Fruit fly (Drosophila melanogaster) whole organism, embryonic: ENCODE measurements around the gene Hip14.
A peak's percentile ranks its signal among the peaks of the same experiment; 100 is the strongest.

ENCODE experiments used
- B-H1 ChIP-seq: fragments of 200-800 bp; sonication (Bioruptor generic); IDR thresholded peaks from 3 replicates; pipeline ENCODE4 v1.3.6; 2022; ENCODE audit warnings: missing biosample characterization, missing genetic modification characterization
- CG10321 ChIP-seq: fragments of 200-800 bp; sonication (Bioruptor generic); IDR thresholded peaks from 2 replicates; pipeline ENCODE4 v1.3.6; 2022; ENCODE audit warnings: missing biosample characterization, missing genetic modification characterization
- CG10565 ChIP-seq: fragments of 200-800 bp; sonication (Bioruptor generic); optimal IDR thresholded peaks from 3 replicates; lab custom pipeline; 2016; ENCODE audit warnings: missing biosample characterization, mild to moderate bottlenecking, missing genetic modification characterization
- CG11504 ChIP-seq: fragments of 200-800 bp; sonication (Bioruptor generic); optimal IDR thresholded peaks from 3 replicates; lab custom pipeline; 2019; ENCODE audit warnings: missing biosample characterization, mild to moderate bottlenecking, missing genetic modification characterization, moderate library complexity
- CG13296 ChIP-seq: fragments of 200-800 bp; sonication (Bioruptor generic); optimal IDR thresholded peaks from 3 replicates; lab custom pipeline; 2018; ENCODE audit warnings: missing biosample characterization, mild to moderate bottlenecking, missing genetic modification characterization
- CG1529 ChIP-seq: fragments of 200-800 bp; sonication (Bioruptor generic); optimal IDR thresholded peaks from 3 replicates; lab custom pipeline; 2018; ENCODE audit warnings: missing biosample characterization, missing genetic modification characterization
- CG15514 ChIP-seq: fragments of 200-800 bp; sonication (Bioruptor generic); optimal IDR thresholded peaks from 3 replicates; lab custom pipeline; 2017; ENCODE audit warnings: missing biosample characterization, missing genetic modification characterization, mild to moderate bottlenecking, moderate library complexity, missing genetic modification reagents
- CG17568 ChIP-seq: fragments of 200-800 bp; sonication (Bioruptor generic); optimal IDR thresholded peaks from 2 replicates; lab custom pipeline; 2018; ENCODE audit warnings: missing biosample characterization, mild to moderate bottlenecking, missing genetic modification characterization, moderate library complexity
- CG18262 ChIP-seq: fragments of 200-800 bp; optimal IDR thresholded peaks from 3 replicates; lab custom pipeline; 2019; ENCODE audit warnings: missing biosample characterization, mild to moderate bottlenecking, missing genetic modification characterization, moderate library complexity
- CG2129 ChIP-seq: fragments of 200-800 bp; sonication (Bioruptor generic); IDR thresholded peaks from 2 replicates; pipeline ENCODE4 v1.3.6; 2022; ENCODE audit warnings: missing biosample characterization, missing genetic modification characterization; ENCODE audit not compliant: partially characterized antibody
- CG3065 ChIP-seq: fragments of 200-800 bp; sonication (Bioruptor generic); optimal IDR thresholded peaks from 2 replicates; lab custom pipeline; 2016; ENCODE audit warnings: missing biosample characterization, missing genetic modification characterization
- CG3163 ChIP-seq: fragments of 200-800 bp; sonication (Bioruptor generic); optimal IDR thresholded peaks from 3 replicates; lab custom pipeline; 2016; ENCODE audit warnings: missing biosample characterization, missing genetic modification characterization
- CG32532 ChIP-seq: fragments of 200-800 bp; sonication (Bioruptor generic); IDR thresholded peaks from 2 replicates; pipeline ENCODE4 v1.3.6; 2022; ENCODE audit warnings: missing biosample characterization, missing genetic modification characterization
- CG3281 ChIP-seq: fragments of 200-800 bp; sonication (Bioruptor generic); optimal IDR thresholded peaks from 3 replicates; lab custom pipeline; 2017; ENCODE audit warnings: missing biosample characterization, mild to moderate bottlenecking, missing genetic modification characterization
- CG3726 ChIP-seq: fragments of 200-800 bp; sonication (Bioruptor generic); IDR thresholded peaks from 3 replicates; pipeline ENCODE4, ENCODE4 v1.3.6; 2022; ENCODE audit warnings: missing biosample characterization, missing genetic modification characterization
- CG42726 ChIP-seq: fragments of 200-800 bp; sonication (Bioruptor generic); IDR thresholded peaks from 2 replicates; pipeline ENCODE4 v1.3.6; 2022; ENCODE audit warnings: missing biosample characterization, missing genetic modification characterization; ENCODE audit not compliant: partially characterized antibody
- CG4360 ChIP-seq: fragments of 200-800 bp; sonication (Bioruptor generic); IDR thresholded peaks from 2 replicates; pipeline ENCODE4 v1.3.6; 2022; ENCODE audit warnings: missing biosample characterization, missing genetic modification characterization
- CG4707 ChIP-seq: fragments of 200-800 bp; sonication (Bioruptor generic); optimal IDR thresholded peaks from 2 replicates; lab custom pipeline; 2018; ENCODE audit warnings: missing biosample characterization, mild to moderate bottlenecking, missing genetic modification characterization, moderate library complexity
- CG6813 ChIP-seq: fragments of 200-800 bp; sonication (Bioruptor generic); optimal IDR thresholded peaks from 2 replicates; lab custom pipeline; 2017; ENCODE audit warnings: missing biosample characterization, missing genetic modification characterization, mild to moderate bottlenecking, moderate library complexity, missing genetic modification reagents
- CG6854 ChIP-seq: fragments of 200-800 bp; sonication (Bioruptor generic); optimal IDR thresholded peaks from 3 replicates; lab custom pipeline; 2017; ENCODE audit warnings: missing biosample characterization, mild to moderate bottlenecking, missing genetic modification characterization
- CG7271 ChIP-seq: fragments of 200-800 bp; sonication (Bioruptor generic); optimal IDR thresholded peaks from 2 replicates; lab custom pipeline; 2018; ENCODE audit warnings: missing biosample characterization, mild to moderate bottlenecking, missing genetic modification characterization, moderate library complexity
- CG8924 ChIP-seq: fragments of 200-800 bp; optimal IDR thresholded peaks from 3 replicates; lab custom pipeline; 2019; ENCODE audit warnings: missing biosample characterization, mild to moderate bottlenecking, missing genetic modification characterization, moderate library complexity
- CG9876 ChIP-seq: fragments of 200-800 bp; sonication (Bioruptor generic); optimal IDR thresholded peaks from 2 replicates; lab custom pipeline; 2016; ENCODE audit warnings: missing biosample characterization, missing genetic modification characterization
- Camta ChIP-seq: fragments of 200-800 bp; sonication (Bioruptor generic); optimal IDR thresholded peaks from 2 replicates; lab custom pipeline; 2016; ENCODE audit warnings: missing biosample characterization, missing genetic modification characterization
- Dad ChIP-seq: fragments of 200-800 bp; sonication (Bioruptor generic); optimal IDR thresholded peaks from 3 replicates; lab custom pipeline; 2016; ENCODE audit warnings: missing biosample characterization, missing genetic modification characterization
- Eip74EF ChIP-seq, 2 experiments: fragments of 200-800 bp in 1 of 2; fragments of >200 bp in 1 of 2; sonication (Bioruptor generic) in 1 of 2; optimal IDR thresholded peaks; 2 replicates each; lab custom pipeline; 2017 to 2019; ENCODE audit warnings: missing biosample characterization in 2 of 2, missing genetic modification characterization in 2 of 2, mild to moderate bottlenecking in 1 of 2, moderate library complexity in 1 of 2
- HLH4C ChIP-seq: fragments of 200-800 bp; sonication (Bioruptor generic); IDR thresholded peaks from 3 replicates; pipeline ENCODE4 v1.3.6; 2022; ENCODE audit warnings: missing biosample characterization, missing genetic modification characterization; ENCODE audit not compliant: partially characterized antibody
- Hr78 ChIP-seq, 2 experiments: fragments of 200-800 bp in 1 of 2; fragments of >200 bp in 1 of 2; sonication (Bioruptor generic) in 1 of 2; optimal IDR thresholded peaks; 2 replicates each; lab custom pipeline; 2017 to 2019; ENCODE audit warnings: missing biosample characterization in 2 of 2, missing genetic modification characterization in 2 of 2, mild to moderate bottlenecking in 1 of 2, moderate library complexity in 1 of 2
- MTF-1 ChIP-seq: fragments of 200-800 bp; sonication (Bioruptor generic); optimal IDR thresholded peaks from 2 replicates; lab custom pipeline; 2018; ENCODE audit warnings: missing biosample characterization, mild to moderate bottlenecking, missing genetic modification characterization, borderline replicate concordance
- NC2β ChIP-seq: fragments of 200-800 bp; sonication (Bioruptor generic); optimal IDR thresholded peaks from 2 replicates; lab custom pipeline; 2016; ENCODE audit warnings: missing biosample characterization, missing genetic modification characterization
- Optix ChIP-seq: fragments of 200-800 bp; sonication (Bioruptor generic); IDR thresholded peaks from 3 replicates; pipeline ENCODE4 v1.3.6; 2022; ENCODE audit warnings: missing biosample characterization, missing genetic modification characterization
- Ptx1 ChIP-seq: fragments of 200-800 bp; sonication (Bioruptor generic); IDR thresholded peaks from 2 replicates; pipeline ENCODE4 v1.3.6; 2022; ENCODE audit warnings: missing biosample characterization, missing genetic modification characterization
- Ravus ChIP-seq: fragments of 200-800 bp; sonication (Bioruptor generic); IDR thresholded peaks from 2 replicates; pipeline ENCODE4 v1.3.6; 2022; ENCODE audit warnings: missing biosample characterization, missing genetic modification characterization
- Rx ChIP-seq: fragments of 200-800 bp; sonication (Bioruptor generic); IDR thresholded peaks from 2 replicates; pipeline ENCODE4 v1.3.6; 2022; ENCODE audit warnings: missing biosample characterization, missing genetic modification characterization
- YL-1 ChIP-seq: fragments of 200-800 bp; sonication (Bioruptor generic); optimal IDR thresholded peaks from 3 replicates; lab custom pipeline; 2017; ENCODE audit warnings: missing biosample characterization, mild to moderate bottlenecking, missing genetic modification characterization
- abd-A ChIP-seq: fragments of 200-800 bp; sonication (Bioruptor generic); optimal IDR thresholded peaks from 3 replicates; lab custom pipeline; 2019; ENCODE audit warnings: missing biosample characterization, mild to moderate bottlenecking, missing genetic modification characterization, moderate library complexity
- bcd ChIP-seq: fragments of 200-800 bp; sonication (Bioruptor generic); optimal IDR thresholded peaks from 2 replicates; lab custom pipeline; 2017; ENCODE audit warnings: missing biosample characterization, mild to moderate bottlenecking, missing genetic modification characterization
- br ChIP-seq: fragments of >200 bp; optimal IDR thresholded peaks from 2 replicates; lab custom pipeline; 2017
- dysf ChIP-seq: fragments of 200-800 bp; sonication (Bioruptor generic); IDR thresholded peaks from 3 replicates; pipeline ENCODE4 v1.3.6; 2022; ENCODE audit warnings: missing biosample characterization, missing genetic modification characterization
- ems ChIP-seq: fragments of 200-800 bp; sonication (Bioruptor generic); optimal IDR thresholded peaks from 3 replicates; lab custom pipeline; 2016; ENCODE audit warnings: missing biosample characterization, missing genetic modification characterization
- grn ChIP-seq: fragments of 200-800 bp; sonication (Bioruptor generic); optimal IDR thresholded peaks from 3 replicates; lab custom pipeline; 2017; ENCODE audit warnings: missing biosample characterization, missing genetic modification characterization
- kah ChIP-seq: fragments of 200-800 bp; sonication (Bioruptor generic); optimal IDR thresholded peaks from 2 replicates; lab custom pipeline; 2018; ENCODE audit warnings: missing biosample characterization, mild to moderate bottlenecking, missing genetic modification characterization
- lbe ChIP-seq: fragments of 200-800 bp; sonication (Bioruptor generic); optimal IDR thresholded peaks from 2 replicates; lab custom pipeline; 2016; ENCODE audit warnings: missing biosample characterization, mild to moderate bottlenecking, missing genetic modification characterization
- ranshi ChIP-seq: fragments of 200-800 bp; sonication (Bioruptor generic); IDR thresholded peaks from 2 replicates; pipeline ENCODE4 v1.3.6; 2022; ENCODE audit warnings: missing biosample characterization, missing genetic modification characterization
- run ChIP-seq: fragments of 200-800 bp; sonication (Bioruptor generic); optimal IDR thresholded peaks from 3 replicates; lab custom pipeline; 2018; ENCODE audit warnings: missing biosample characterization, mild to moderate bottlenecking, missing genetic modification characterization
- sr ChIP-seq: fragments of 200-800 bp; sonication (Bioruptor generic); IDR thresholded peaks from 3 replicates; pipeline ENCODE4 v1.3.6; 2022; ENCODE audit warnings: missing biosample characterization, missing genetic modification characterization
- tap ChIP-seq: fragments of 200-800 bp; optimal IDR thresholded peaks from 3 replicates; lab custom pipeline; 2019; ENCODE audit warnings: missing biosample characterization, mild to moderate bottlenecking, missing genetic modification characterization, moderate library complexity
- tio ChIP-seq: fragments of 200-800 bp; sonication (Bioruptor generic); optimal IDR thresholded peaks from 2 replicates; lab custom pipeline; 2017; ENCODE audit warnings: missing biosample characterization, missing genetic modification characterization, inconsistent platforms
- ttk ChIP-seq: fragments of 200-800 bp; sonication (Bioruptor generic); IDR thresholded peaks from 2 replicates; pipeline ENCODE4 v2.1.2; 2022; ENCODE audit warnings: missing biosample characterization, missing genetic modification characterization

Hip14 gene

dm6 chr3L:15982783-15983432 lies 5.1 kb upstream of the Hip14 start, which contains the start of the genes brm and Arl1 (continued):
- TF ChIP-seq CG7271 (tag; lab: Kevin White, UChicago) (peak; percentile 97), CG3163 (GFP tag; lab: Kevin White, UChicago) (peak; percentile 46), ranshi (GFP tag; lab: Robert Waterston, UW) (peak; percentile 99), ems (peak; percentile 94), CG1529 (GFP tag; lab: Kevin White, UChicago) (peak; percentile 93), tio (GFP tag; lab: Kevin White, UChicago) (peak; percentile 97), Ravus (GFP tag; lab: Robert Waterston, UW) (peak; percentile 97), MTF-1 (GFP tag; lab: Kevin White, UChicago) (peak; percentile 90), bcd (GFP tag; lab: Kevin White, UChicago) (peak; percentile 99), Rx (peak; percentile 99), B-H1 (GFP tag; lab: Robert Waterston, UW) (peak; percentile 99), CG3281 (peak; percentile 99), tap (tag; lab: Kevin White, UChicago) (peak; percentile 96), CG3726 (GFP tag; lab: Robert Waterston, UW) (peak; percentile 98), CG4707 (GFP tag; lab: Kevin White, UChicago) (peak; percentile 83), CG8924 (tag; lab: Kevin White, UChicago) (peak; percentile 98), CG42726 (GFP tag; lab: Robert Waterston, UW) (0 out of 2 replicates have a peak, but pooled peaks have one; percentile 36), kah (GFP tag; lab: Kevin White, UChicago) (peak; percentile 92), CG4360 (GFP tag; lab: Robert Waterston, UW) (peak; percentile 85), abd-A (tag; lab: Kevin White, UChicago) (no peak), br (lab: Kevin White, UChicago) (no peak), HLH4C (no peak), Hr78 (GFP tag; optimal IDR thresholded peaks at IDR 0.05; lab: Kevin White, UChicago) (no peak), CG13296 (GFP tag; lab: Kevin White, UChicago) (peak; percentile 98), Dad (GFP tag; lab: Kevin White, UChicago) (peak; percentile 90), CG9876 (peak; percentile 73), Ptx1 (GFP tag; lab: Robert Waterston, UW) (peak; percentile 100), lbe (GFP tag; lab: Kevin White, UChicago) (peak; percentile 98), CG6854 (GFP tag; lab: Kevin White, UChicago) (peak; percentile 94), CG10321 (peak; percentile 85), CG15514 (GFP tag; lab: Kevin White, UChicago) (peak; percentile 94), CG17568 (GFP tag; lab: Kevin White, UChicago) (no peak), CG6813 (GFP tag; lab: Kevin White, UChicago) (peak; percentile 95), CG2129 (GFP tag; lab: Robert Waterston, UW) (no peak), run (tag; lab: Kevin White, UChicago) (peak; percentile 80), ttk (GFP tag; lab: Robert Waterston, UW) (peak; percentile 99), CG11504 (tag; lab: Kevin White, UChicago) (peak; percentile 97), sr (peak; percentile 95), dysf (peak; percentile 100), Camta (GFP tag; lab: Kevin White, UChicago) (peak; percentile 87), grn (GFP tag; lab: Kevin White, UChicago) (peak; percentile 65), YL-1 (GFP tag; lab: Kevin White, UChicago) (peak; percentile 99), CG18262 (tag; lab: Kevin White, UChicago) (peak; percentile 97), Eip74EF (GFP tag; optimal IDR thresholded peaks at IDR 0.05; lab: Kevin White, UChicago) (peak in 1 of 2 experiments; percentile 94), NC2β (GFP tag; lab: Kevin White, UChicago) (peak; percentile 71), CG10565 (GFP tag; lab: Kevin White, UChicago) (peak; percentile 87), Optix (peak; percentile 98), CG3065 (GFP tag; lab: Kevin White, UChicago) (peak; percentile 93), CG32532 (GFP tag; lab: Robert Waterston, UW) (peak; percentile 99)
